Worm (Caenorhabditis elegans): ENCODE data around the gene T26A5.8.

ce11 chrIII:6463679-6464078 lies 1.0 kb upstream of the T26A5.8 start, which contains the start of gene dlc-1:
- TF ChIP-seq daf-12 (tag; optimal IDR thresholded peaks at IDR 0.05), result no peak
- no peak for TF ChIP-seq F37D6.2 (tag; optimal IDR thresholded peaks at IDR 0.05)
- TF ChIP-seq snpc-4 (tag; optimal IDR thresholded peaks at IDR 0.05), result no peak
- no peak for TF ChIP-seq fos-1 (tag; optimal IDR thresholded peaks at IDR 0.05)
- TF ChIP-seq lin-39 (tag; optimal IDR thresholded peaks at IDR 0.05), result no peak
- TF ChIP-seq nhr-48 (tag; optimal IDR thresholded peaks at IDR 0.05), result no peak
- TF ChIP-seq nhr-28 (tag; optimal IDR thresholded peaks at IDR 0.05), result no peak
- no peak for TF ChIP-seq fkh-10 (GFP tag; optimal IDR thresholded peaks at IDR 0.05)
- TF ChIP-seq ceh-28 (tag; optimal IDR thresholded peaks at IDR 0.05), result no peak
